Worm (Caenorhabditis elegans) whole organism, early embryonic: ENCODE results near the gene C45G9.4.

Source experiments
- B0310.2 ChIP-seq: sonication (generic microtip); optimal IDR thresholded peaks from 2 replicates; lab custom pipeline; 2016; ENCODE audit warnings: mild to moderate bottlenecking, missing genetic modification characterization, missing compliant biosample characterization
- F13C5.2 ChIP-seq: sonication (generic microtip); optimal IDR thresholded peaks from 2 replicates; lab custom pipeline; 2017; ENCODE audit warnings: mild to moderate bottlenecking, missing genetic modification characterization, inconsistent platforms, missing compliant biosample characterization
- aly-1 ChIP-seq: sonication (generic microtip); optimal IDR thresholded peaks from 2 replicates; lab custom pipeline; 2016; ENCODE audit warnings: missing genetic modification characterization, missing compliant biosample characterization
- ama-1 ChIP-seq: fragments of 150-350 bp; optimal IDR thresholded peaks from 2 replicates; lab custom pipeline; 2014
- ceh-13 ChIP-seq: fragments of 200-800 bp; sonication (Bioruptor generic); optimal IDR thresholded peaks from 2 replicates; lab custom pipeline; 2018; ENCODE audit warnings: mild to moderate bottlenecking, missing genetic modification characterization, missing compliant biosample characterization
- ceh-36 ChIP-seq: sonication (generic microtip); optimal IDR thresholded peaks from 2 replicates; lab custom pipeline; 2016; ENCODE audit warnings: missing genetic modification characterization, inconsistent platforms, missing compliant biosample characterization
- ets-7 ChIP-seq: sonication (generic microtip); optimal IDR thresholded peaks from 2 replicates; lab custom pipeline; 2016; ENCODE audit warnings: missing genotype, missing genetic modification characterization, missing compliant biosample characterization
- flt-1 ChIP-seq: fragments of 200-800 bp; sonication (Bioruptor generic); IDR thresholded peaks from 2 replicates; pipeline ENCODE4 v1.3.6; 2022; ENCODE audit warnings: missing genetic modification characterization, missing compliant biosample characterization
- hmbx-1 ChIP-seq: sonication (generic microtip); optimal IDR thresholded peaks from 2 replicates; lab custom pipeline; 2016; ENCODE audit warnings: mild to moderate bottlenecking, missing genetic modification characterization, missing compliant biosample characterization
- hmg-4 ChIP-seq: fragments of 200-800 bp; sonication (Bioruptor generic); optimal IDR thresholded peaks from 2 replicates; lab custom pipeline; 2018; ENCODE audit warnings: mild to moderate bottlenecking, missing genetic modification characterization, missing compliant biosample characterization
- hnd-1 ChIP-seq: sonication (generic microtip); optimal IDR thresholded peaks from 2 replicates; lab custom pipeline; 2016; ENCODE audit warnings: missing genetic modification characterization, missing compliant biosample characterization
- pes-1 ChIP-seq: fragments of 200-800 bp; sonication (Bioruptor generic); IDR thresholded peaks from 2 replicates; pipeline ENCODE4 v1.3.6; 2022; ENCODE audit warnings: missing genetic modification reagents, missing genetic modification characterization, missing compliant biosample characterization
- scrt-1 ChIP-seq: fragments of 200-800 bp; sonication (Bioruptor generic); IDR thresholded peaks from 2 replicates; pipeline ENCODE4 v1.3.6; 2022; ENCODE audit warnings: missing genetic modification characterization, missing compliant biosample characterization
- sea-1 ChIP-seq: fragments of 200-800 bp; sonication (Bioruptor generic); conservative IDR thresholded peaks from 2 replicates; pipeline ENCODE4 v1.3.6; 2022; ENCODE audit warnings: missing genetic modification characterization, missing compliant biosample characterization
- tbx-11 ChIP-seq: fragments of 200-800 bp; sonication (Bioruptor generic); IDR thresholded peaks from 2 replicates; pipeline ENCODE4 v1.3.6; 2022; ENCODE audit warnings: missing genetic modification characterization, missing compliant biosample characterization
- tbx-37 ChIP-seq: fragments of 200-800 bp; sonication (Bioruptor generic); conservative IDR thresholded peaks from 2 replicates; pipeline ENCODE4 v1.3.6; 2022; ENCODE audit warnings: missing genetic modification reagents, missing genetic modification characterization, missing compliant biosample characterization
- tra-4 ChIP-seq: sonication (generic microtip); optimal IDR thresholded peaks from 2 replicates; lab custom pipeline; 2017; ENCODE audit warnings: missing genetic modification characterization, missing compliant biosample characterization

Gene C45G9.4

ce11 chrIII:5080700-5081572 is 18.4 kb downstream of the C45G9.4 start:
- TF ChIP-seq hmg-4, result peak; percentile 84
- no peak for TF ChIP-seq hmbx-1
- peak; percentile 24 for TF ChIP-seq ceh-13 (GFP tag; lab: Kevin White, UChicago)
- peak; percentile 65 for TF ChIP-seq tbx-37
- peak; percentile 65 for TF ChIP-seq hnd-1 (tag; lab: Kevin White, UChicago)
- TF ChIP-seq sea-1, result peak; percentile 90
- peak; percentile 82 for TF ChIP-seq tbx-11 (GFP tag; lab: Robert Waterston, UW)
- peak; percentile 70 for TF ChIP-seq F13C5.2 (tag; lab: Kevin White, UChicago)
- TF ChIP-seq ama-1 (lab: Kevin White, UChicago), result no peak
- peak; percentile 79 for TF ChIP-seq scrt-1
- peak; percentile 74 for TF ChIP-seq B0310.2
- peak; percentile 75 for TF ChIP-seq flt-1 (GFP tag; lab: Robert Waterston, UW)
- TF ChIP-seq ets-7, result peak; percentile 70
- no peak for TF ChIP-seq aly-1 (tag; lab: Kevin White, UChicago)
- TF ChIP-seq tra-4 (tag; lab: Kevin White, UChicago), result peak; percentile 53
- TF ChIP-seq ceh-36 (tag; lab: Kevin White, UChicago), result peak; percentile 81
- TF ChIP-seq pes-1, result peak; percentile 85

DNA sequence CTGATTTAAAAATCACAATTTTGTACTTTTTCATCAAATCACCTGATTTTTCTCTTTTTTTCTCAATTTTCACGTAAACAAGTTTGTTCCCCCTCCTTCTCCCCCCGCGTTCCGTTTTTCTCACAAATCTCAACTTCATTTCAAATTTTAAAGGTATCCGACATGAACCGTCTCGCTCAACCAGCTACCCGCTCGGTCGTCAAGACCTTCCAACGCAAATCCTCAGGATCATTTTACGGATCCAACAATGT is 19.0 kb downstream of the C45G9.4 start, which contains the start of gene cox-6A:
Gene cox-6A (plus strand): TSS at position 152 of the 251 bp plus-strand sequence.
- TF ChIP-seq ceh-36 (tag; lab: Kevin White, UChicago) (no peak), ceh-13 (GFP tag; lab: Kevin White, UChicago) (no peak), tbx-11 (GFP tag; lab: Robert Waterston, UW) (no peak), pes-1 (no peak), tbx-37 (no peak), tra-4 (tag; lab: Kevin White, UChicago) (no peak), B0310.2 (no peak), hmg-4 (no peak), hmbx-1 (no peak), scrt-1 (no peak), F13C5.2 (tag; lab: Kevin White, UChicago) (no peak), hnd-1 (tag; lab: Kevin White, UChicago) (no peak), flt-1 (GFP tag; lab: Robert Waterston, UW) (no peak), aly-1 (tag; lab: Kevin White, UChicago) (no peak)

ce11 chrIII:5083304-5083703 is 20.8 kb downstream of the C45G9.4 start:
- TF ChIP-seq hmbx-1, result no peak
- no peak for TF ChIP-seq ama-1 (lab: Kevin White, UChicago)
- no peak for TF ChIP-seq pes-1

- TF ChIP-seq scrt-1 (no peak), hmg-4 (no peak)
Observed at ce11 chrIII:5085529-5085928, 23.0 kb downstream of the C45G9.4 start, which contains the start of gene cah-1. Gene cah-1 (minus strand): TSS chrIII:5085629.

- no peak for TF ChIP-seq scrt-1
- no peak for TF ChIP-seq F13C5.2 (tag; lab: Kevin White, UChicago)
- no peak for TF ChIP-seq aly-1 (tag; lab: Kevin White, UChicago)
- TF ChIP-seq ceh-36 (tag; lab: Kevin White, UChicago), result no peak
- TF ChIP-seq sea-1, result no peak
- no peak for TF ChIP-seq hmg-4
- TF ChIP-seq hnd-1 (tag; lab: Kevin White, UChicago), result no peak
- no peak for TF ChIP-seq ets-7
- no peak for TF ChIP-seq tbx-11 (GFP tag; lab: Robert Waterston, UW)
- TF ChIP-seq hmbx-1, result no peak
- no peak for TF ChIP-seq ama-1 (lab: Kevin White, UChicago)
- no peak for TF ChIP-seq ceh-13 (GFP tag; lab: Kevin White, UChicago)
- TF ChIP-seq tra-4 (tag; lab: Kevin White, UChicago), result no peak
- TF ChIP-seq B0310.2, result no peak
- TF ChIP-seq pes-1, result no peak
- no peak for TF ChIP-seq flt-1 (GFP tag; lab: Robert Waterston, UW)
- TF ChIP-seq tbx-37, result no peak
Observed at ce11 chrIII:5089489-5089888, 27.0 kb downstream of the C45G9.4 start.

DNA sequence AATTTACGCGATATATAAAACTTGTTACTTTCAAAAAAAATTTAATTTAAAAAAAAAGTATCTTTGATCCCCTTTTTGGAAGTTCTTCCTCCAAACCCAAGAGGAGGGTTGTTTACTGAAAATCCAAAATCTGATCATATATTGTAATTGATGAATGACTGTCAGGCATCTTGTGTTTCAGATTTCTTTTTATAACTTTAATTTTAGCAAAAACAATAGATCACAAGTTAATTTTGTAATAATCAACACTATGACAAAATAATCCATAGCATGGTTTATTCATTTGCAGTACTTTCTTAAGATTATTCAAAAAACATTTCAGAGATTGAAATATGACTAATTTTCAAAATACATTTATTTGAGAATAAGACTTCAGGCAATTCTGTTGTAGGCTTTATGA is 29.8 kb downstream of the C45G9.4 start:
- TF ChIP-seq scrt-1 (no peak), ceh-13 (GFP tag; lab: Kevin White, UChicago) (no peak), ets-7 (no peak), ceh-36 (tag; lab: Kevin White, UChicago) (no peak), hnd-1 (tag; lab: Kevin White, UChicago) (no peak), F13C5.2 (tag; lab: Kevin White, UChicago) (no peak), tra-4 (tag; lab: Kevin White, UChicago) (no peak), hmg-4 (no peak), hmbx-1 (no peak), aly-1 (tag; lab: Kevin White, UChicago) (no peak), B0310.2 (no peak), tbx-37 (no peak), ama-1 (lab: Kevin White, UChicago) (no peak)

- no peak for TF ChIP-seq hmg-4
- TF ChIP-seq ets-7, result no peak
- TF ChIP-seq flt-1 (GFP tag; lab: Robert Waterston, UW), result no peak
- TF ChIP-seq scrt-1, result no peak
Observed at ce11 chrIII:5094506-5094905, 32.0 kb downstream of the C45G9.4 start, which contains the start of gene F54D8.10. Gene F54D8.10 (plus strand): TSS chrIII:5094806.

DNA sequence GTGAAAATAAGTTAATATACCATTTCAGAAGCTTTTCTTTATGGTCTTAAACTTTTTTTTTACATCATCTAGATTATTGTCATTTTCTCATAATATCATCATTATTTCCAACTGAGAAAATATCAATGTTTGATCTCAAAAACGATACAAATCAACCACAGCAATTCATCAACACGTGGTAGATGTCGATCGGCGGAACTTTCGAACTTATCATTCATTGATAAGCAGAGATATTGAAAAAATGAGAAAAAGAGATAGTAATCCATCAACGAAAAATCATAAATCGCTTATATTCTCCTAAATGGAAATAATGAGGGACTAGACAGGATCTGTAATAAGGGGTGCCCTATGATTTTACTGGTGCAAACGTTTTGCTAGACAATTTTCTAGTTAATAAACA is 34.2 kb downstream of the C45G9.4 start:
- TF ChIP-seq scrt-1 (no peak), hmbx-1 (no peak), aly-1 (tag; lab: Kevin White, UChicago) (no peak), hmg-4 (no peak), hnd-1 (tag; lab: Kevin White, UChicago) (no peak), ets-7 (no peak), ama-1 (lab: Kevin White, UChicago) (no peak), tra-4 (tag; lab: Kevin White, UChicago) (no peak), tbx-11 (GFP tag; lab: Robert Waterston, UW) (no peak), flt-1 (GFP tag; lab: Robert Waterston, UW) (no peak), B0310.2 (no peak), ceh-13 (GFP tag; lab: Kevin White, UChicago) (no peak), ceh-36 (tag; lab: Kevin White, UChicago) (no peak), tbx-37 (no peak), pes-1 (no peak), sea-1 (no peak)
